Worm (Caenorhabditis elegans): Measurements from ENCODE around the gene R02E4.2.

- no peak for TF ChIP-seq nhr-28 (tag; optimal IDR thresholded peaks at IDR 0.05)
- no peak for TF ChIP-seq ceh-28 (tag; optimal IDR thresholded peaks at IDR 0.05)
- no peak for TF ChIP-seq R02D3.7 (tag; optimal IDR thresholded peaks at IDR 0.05)
- TF ChIP-seq zag-1 (tag; optimal IDR thresholded peaks at IDR 0.05): no peak
- no peak for TF ChIP-seq nfya-1 (tag; optimal IDR thresholded peaks at IDR 0.05; ENCODE audit: insufficient read depth)
- TF ChIP-seq ztf-11 (tag; optimal IDR thresholded peaks at IDR 0.05): no peak
- no peak for TF ChIP-seq nhr-23 (tag; optimal IDR thresholded peaks at IDR 0.05)
- no peak for TF ChIP-seq lin-39 (tag; optimal IDR thresholded peaks at IDR 0.05)
- no peak for TF ChIP-seq nhr-12 (tag; optimal IDR thresholded peaks at IDR 0.05)
- TF ChIP-seq lsy-12 (tag; optimal IDR thresholded peaks at IDR 0.05): no peak
- no peak for TF ChIP-seq mdl-1 (tag; optimal IDR thresholded peaks at IDR 0.05)
These were observed 18.0 kb downstream of the R02E4.2 start for ce11 chrX:4125165-4125803.

Measured in whole organism, L3 larva.